Worm (Caenorhabditis elegans) whole organism, mixed stage, embryonic: Measurements from ENCODE around the gene xbx-5.
A peak's percentile ranks its signal among the peaks of the same experiment; 100 is the strongest.

Source experiments
- bed-3 ChIP-seq: fragments of 200-800 bp; sonication (Bioruptor generic); optimal IDR thresholded peaks from 3 replicates; lab custom pipeline; 2018; ENCODE audit warnings: mild to moderate bottlenecking, missing genetic modification characterization, moderate library complexity, missing compliant biosample characterization
- blmp-1 ChIP-seq: fragments of 150-350 bp; optimal IDR thresholded peaks from 2 replicates; lab custom pipeline; 2014; ENCODE audit warnings: missing biosample characterization, missing genetic modification characterization
- ceh-39 ChIP-seq: fragments of 150-350 bp; optimal IDR thresholded peaks from 2 replicates; lab custom pipeline; 2014; ENCODE audit warnings: missing biosample characterization, missing genetic modification characterization
- ceh-43 ChIP-seq: fragments of 200-800 bp; sonication (Bioruptor generic); optimal IDR thresholded peaks from 2 replicates; lab custom pipeline; 2018; ENCODE audit warnings: mild to moderate bottlenecking, missing genetic modification characterization, moderate library complexity, missing compliant biosample characterization
- ceh-83 ChIP-seq: fragments of 200-800 bp; sonication (Bioruptor generic); optimal IDR thresholded peaks from 2 replicates; lab custom pipeline; 2018; ENCODE audit warnings: mild to moderate bottlenecking, missing genetic modification characterization, missing compliant biosample characterization
- ces-1 ChIP-seq: fragments of 150-350 bp; optimal IDR thresholded peaks from 2 replicates; lab custom pipeline; 2014; ENCODE audit warnings: missing biosample characterization, missing genetic modification reagents, missing genetic modification characterization
- cnd-1 ChIP-seq: fragments of 200-800 bp; sonication (Bioruptor generic); optimal IDR thresholded peaks from 2 replicates; lab custom pipeline; 2018; ENCODE audit warnings: mild to moderate bottlenecking, missing genetic modification characterization, missing compliant biosample characterization
- drap-1 ChIP-seq: fragments of 200-800 bp; sonication (Bioruptor generic); optimal IDR thresholded peaks from 3 replicates; lab custom pipeline; 2018; ENCODE audit warnings: mild to moderate bottlenecking, missing genetic modification characterization, missing compliant biosample characterization
- elt-1 ChIP-seq: sonication (generic microtip); optimal IDR thresholded peaks from 2 replicates; lab custom pipeline; 2017; ENCODE audit warnings: missing genetic modification characterization, mild to moderate bottlenecking, missing compliant biosample characterization, antibody characterized with exemption, moderate library complexity, borderline replicate concordance; ENCODE audit not compliant: insufficient read depth
- elt-3 ChIP-seq: fragments of 150-350 bp; optimal IDR thresholded peaks from 2 replicates; lab custom pipeline; 2014; ENCODE audit warnings: missing biosample characterization, missing genetic modification characterization
- flh-1 ChIP-seq: fragments of 200-800 bp; sonication (Bioruptor generic); optimal IDR thresholded peaks from 2 replicates; lab custom pipeline; 2018; ENCODE audit warnings: mild to moderate bottlenecking, missing genetic modification characterization, moderate library complexity, missing compliant biosample characterization
- hlh-1 ChIP-seq: fragments of 150-350 bp; optimal IDR thresholded peaks from 2 replicates; lab custom pipeline; 2014; ENCODE audit warnings: missing biosample characterization, missing genetic modification reagents, missing genetic modification characterization
- lin-13 ChIP-seq: fragments of 150-350 bp; optimal IDR thresholded peaks from 2 replicates; lab custom pipeline; 2014; ENCODE audit warnings: missing biosample characterization, missing genetic modification characterization
- lin-32 ChIP-seq: fragments of 200-800 bp; sonication (Bioruptor generic); optimal IDR thresholded peaks from 2 replicates; lab custom pipeline; 2018; ENCODE audit warnings: mild to moderate bottlenecking, missing genetic modification characterization, missing compliant biosample characterization
- lsy-2 ChIP-seq: fragments of 150-350 bp; optimal IDR thresholded peaks from 2 replicates; lab custom pipeline; 2014; ENCODE audit warnings: missing biosample characterization, missing genetic modification characterization
- mep-1 ChIP-seq: fragments of 150-350 bp; optimal IDR thresholded peaks from 2 replicates; lab custom pipeline; 2017; ENCODE audit warnings: missing biosample characterization, missing genetic modification reagents, missing genetic modification characterization, inconsistent platforms
- mls-2 ChIP-seq: sonication (generic microtip); optimal IDR thresholded peaks from 2 replicates; lab custom pipeline; 2016; ENCODE audit warnings: mild to moderate bottlenecking, missing genetic modification characterization, moderate library complexity, missing compliant biosample characterization
- nhr-12 ChIP-seq: fragments of 150-350 bp; optimal IDR thresholded peaks from 2 replicates; lab custom pipeline; 2014; ENCODE audit warnings: missing biosample characterization, missing genetic modification characterization
- nhr-2 ChIP-seq: fragments of 150-350 bp; optimal IDR thresholded peaks from 2 replicates; lab custom pipeline; 2014; ENCODE audit warnings: missing biosample characterization, missing genetic modification characterization
- nhr-237 ChIP-seq: fragments of 150-350 bp; optimal IDR thresholded peaks from 2 replicates; lab custom pipeline; 2014; ENCODE audit warnings: missing biosample characterization, missing genetic modification characterization
- nhr-28 ChIP-seq: fragments of 150-350 bp; optimal IDR thresholded peaks from 2 replicates; lab custom pipeline; 2014; ENCODE audit warnings: missing biosample characterization, missing genetic modification characterization
- nhr-76 ChIP-seq: sonication (generic microtip); optimal IDR thresholded peaks from 2 replicates; lab custom pipeline; 2017; ENCODE audit warnings: missing biosample characterization, missing genetic modification characterization
- pha-4 ChIP-seq: fragments of 150-350 bp; optimal IDR thresholded peaks from 2 replicates; lab custom pipeline; 2018; ENCODE audit warnings: missing biosample characterization, missing genetic modification reagents, missing genetic modification characterization
- sem-2 ChIP-seq: fragments of 200-800 bp; sonication (Bioruptor generic); optimal IDR thresholded peaks from 2 replicates; lab custom pipeline; 2018; ENCODE audit warnings: mild to moderate bottlenecking, missing genetic modification characterization, missing compliant biosample characterization
- sptf-1 ChIP-seq: sonication (generic microtip); optimal IDR thresholded peaks from 2 replicates; lab custom pipeline; 2017; ENCODE audit warnings: mild to moderate bottlenecking, missing genetic modification characterization, moderate library complexity, missing compliant biosample characterization
- tbx-8 ChIP-seq: fragments of 200-800 bp; sonication (Bioruptor generic); optimal IDR thresholded peaks from 2 replicates; lab custom pipeline; 2018; ENCODE audit warnings: mild to moderate bottlenecking, missing genetic modification characterization, moderate library complexity, missing compliant biosample characterization
- unc-120 ChIP-seq: sonication (generic microtip); optimal IDR thresholded peaks from 2 replicates; lab custom pipeline; 2017; ENCODE audit warnings: missing genetic modification characterization, missing compliant biosample characterization; ENCODE audit not compliant: poor library complexity, severe bottlenecking
- unc-39 ChIP-seq: fragments of 150-350 bp; optimal IDR thresholded peaks from 2 replicates; lab custom pipeline; 2014; ENCODE audit warnings: missing biosample characterization, missing genetic modification characterization
- unc-62 ChIP-seq: fragments of 150-350 bp; optimal IDR thresholded peaks from 2 replicates; lab custom pipeline; 2014; ENCODE audit warnings: missing biosample characterization, missing genetic modification reagents, missing genetic modification characterization
- ztf-11 ChIP-seq: fragments of 150-350 bp; optimal IDR thresholded peaks from 2 replicates; lab custom pipeline; 2014; ENCODE audit warnings: missing biosample characterization, missing genetic modification characterization

Gene xbx-5

DNA sequence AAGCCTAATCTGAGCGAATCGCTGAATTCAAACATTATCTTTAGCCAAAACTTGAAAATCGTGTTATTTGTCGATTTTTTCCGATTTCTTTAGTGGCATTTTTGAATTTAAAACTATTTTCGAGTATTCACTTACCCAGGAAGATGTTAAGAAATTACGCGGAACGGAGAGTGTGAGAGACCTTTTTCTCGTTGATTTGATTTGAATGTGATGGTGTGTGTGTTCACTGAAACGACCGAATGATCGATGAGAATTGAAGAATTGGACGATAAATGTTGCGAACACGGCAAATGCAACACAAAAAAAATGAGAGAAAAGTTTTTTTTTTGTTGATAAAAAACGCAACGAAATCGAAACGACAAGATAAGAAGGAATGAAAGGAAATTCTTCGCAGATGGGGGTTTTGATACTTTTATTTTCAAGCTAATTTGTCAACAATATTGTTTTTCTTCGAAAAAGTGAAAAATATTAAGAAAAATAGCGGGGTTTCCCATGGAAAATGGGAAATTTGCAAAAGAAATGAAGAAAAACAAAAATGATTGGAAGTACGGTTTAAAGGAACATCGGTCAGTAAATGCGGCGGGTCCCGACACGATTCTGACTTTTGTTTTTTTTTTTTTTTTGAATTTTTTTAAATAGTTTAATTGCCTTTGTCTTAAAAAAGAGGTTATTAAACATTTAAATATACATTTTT, 3.9 kb downstream of the xbx-5 start, which contains the start of gene mtm-3:
mtm-3 (minus strand) TSS at position 228 of the 694 bp plus-strand sequence.
- TF ChIP-seq lsy-2 (tag; lab: Kevin White, UChicago) (no peak), nhr-76 (no peak), cnd-1 (no peak), lin-13 (no peak), elt-3 (no peak), unc-39 (tag; lab: Kevin White, UChicago) (no peak), mep-1 (tag; lab: Kevin White, UChicago) (no peak), sem-2 (GFP tag; lab: Kevin White, UChicago) (no peak), drap-1 (no peak), nhr-2 (tag; lab: Kevin White, UChicago) (no peak), pha-4 (no peak), elt-1 (tag; lab: Kevin White, UChicago) (no peak), ztf-11 (tag; lab: Kevin White, UChicago) (no peak), sptf-1 (tag; lab: Kevin White, UChicago) (no peak), bed-3 (no peak), tbx-8 (no peak), ceh-83 (GFP tag; lab: Kevin White, UChicago) (no peak), nhr-28 (tag; lab: Kevin White, UChicago) (no peak)

DNA sequence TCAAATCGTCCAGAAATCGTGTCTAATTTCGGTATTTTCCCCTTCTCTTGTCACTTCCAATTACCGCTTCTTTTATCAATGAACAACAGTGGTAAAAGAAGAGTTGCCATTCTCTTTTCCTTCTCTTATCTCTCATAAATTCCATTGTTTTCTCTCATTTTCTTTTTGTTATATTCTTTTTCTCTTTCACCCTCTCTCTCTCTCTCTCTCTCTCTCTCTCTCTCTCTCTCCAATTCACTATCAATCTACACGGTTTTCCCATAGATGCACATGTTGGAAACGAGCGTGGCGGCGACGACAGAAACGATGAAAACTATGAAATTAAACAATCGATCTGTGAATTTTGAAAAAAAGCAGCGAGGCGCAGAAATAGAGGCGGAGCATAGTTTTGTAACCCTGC, 5.1 kb downstream of the xbx-5 start:
- TF ChIP-seq sptf-1 (tag; lab: Kevin White, UChicago): no peak
- TF ChIP-seq unc-62 (GFP tag; lab: Kevin White, UChicago): no peak
- TF ChIP-seq pha-4: no peak
- TF ChIP-seq ceh-39: no peak
- peak; percentile 2 for TF ChIP-seq unc-120 (tag; lab: Kevin White, UChicago)

DNA sequence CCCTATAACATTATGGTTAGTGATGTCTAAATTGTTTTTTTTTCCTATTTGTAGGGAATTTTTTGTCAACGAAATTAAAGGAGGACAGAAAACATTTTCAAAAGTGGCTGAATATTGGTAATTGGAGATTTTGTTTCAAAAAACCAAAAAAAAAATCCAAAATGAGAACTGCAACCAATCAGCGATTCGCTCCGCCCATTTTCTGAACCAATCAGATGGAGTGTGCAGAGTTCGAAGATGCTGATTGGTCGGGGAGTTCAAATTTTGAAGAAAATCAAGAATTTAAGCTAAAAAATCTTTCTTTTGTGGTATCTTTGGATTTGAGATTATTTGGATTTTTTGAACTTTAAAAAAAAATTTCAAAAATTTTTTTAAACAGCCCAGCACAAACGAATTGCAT, 5.9 kb downstream of the xbx-5 start:
- TF ChIP-seq hlh-1 (no peak), nhr-237 (no peak), blmp-1 (tag; lab: Kevin White, UChicago) (no peak)
- TF ChIP-seq, all 35 proteins: peak for 0

DNA sequence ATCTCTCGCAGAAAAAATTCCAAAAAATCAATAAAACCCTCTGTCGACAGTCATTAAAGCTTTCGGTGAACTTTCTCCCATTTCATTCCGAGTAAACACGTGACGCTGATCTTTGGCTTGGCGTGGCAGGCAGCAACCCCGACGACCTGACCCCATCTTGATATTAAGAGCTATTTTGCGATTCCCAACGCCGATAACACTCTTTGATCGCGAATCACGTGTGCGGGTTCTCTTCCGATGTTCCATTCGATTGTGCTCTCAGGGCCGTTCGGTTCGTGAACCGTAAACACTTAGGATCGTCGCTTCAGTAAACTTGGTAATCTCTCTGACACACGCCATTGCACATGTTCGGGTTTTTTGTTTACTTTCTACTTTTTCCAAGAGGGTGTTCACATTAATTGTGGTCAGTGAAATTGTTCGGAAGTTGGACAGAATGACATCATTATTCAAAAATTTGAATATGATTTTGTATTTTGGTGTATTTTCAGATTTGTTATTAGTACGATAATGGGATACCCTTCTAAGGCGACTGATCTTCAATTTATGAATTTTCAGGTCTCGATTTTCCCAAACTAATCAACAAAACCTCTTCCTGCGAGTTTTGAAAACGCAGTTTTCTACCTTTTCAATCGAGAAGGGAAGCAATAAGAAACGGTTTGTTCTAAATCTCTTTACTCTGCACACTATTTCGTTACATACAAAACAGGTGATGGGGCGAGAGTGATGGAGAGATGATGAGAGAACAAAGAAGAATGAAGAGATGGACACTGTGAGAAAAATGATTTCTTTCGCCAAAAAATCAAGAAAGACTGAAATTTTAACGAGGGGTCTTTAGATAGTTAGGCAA, 6.9 kb downstream of the xbx-5 start:
- TF ChIP-seq flh-1 (no peak), elt-1 (tag; lab: Kevin White, UChicago) (peak; percentile 90)

DNA sequence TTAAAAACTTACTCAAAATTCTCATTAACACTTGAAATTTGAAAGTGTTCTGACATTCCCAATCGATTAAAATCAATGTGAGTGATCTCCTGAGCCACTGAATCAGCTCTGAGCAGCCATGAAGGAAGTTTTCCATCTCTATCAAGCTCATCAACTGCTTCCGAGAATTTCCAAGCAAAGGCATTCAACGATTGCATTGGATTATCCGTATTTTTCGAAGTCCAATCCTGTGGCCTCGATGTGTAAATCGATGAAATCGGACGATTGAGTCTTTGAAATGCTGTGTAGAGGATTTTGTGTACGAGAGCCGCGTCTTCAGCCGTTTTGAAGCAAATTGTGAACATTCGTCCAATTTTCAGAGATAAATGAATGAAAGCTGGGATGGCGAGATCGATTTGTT, 8.3 kb downstream of the xbx-5 start:
- no peak for TF ChIP-seq elt-3
- TF ChIP-seq mls-2 (tag; lab: Kevin White, UChicago): no peak
- no peak for TF ChIP-seq sem-2 (GFP tag; lab: Kevin White, UChicago)
- no peak for TF ChIP-seq ceh-83 (GFP tag; lab: Kevin White, UChicago)
- no peak for TF ChIP-seq lin-13
- TF ChIP-seq hlh-1: no peak
- TF ChIP-seq ces-1 (GFP tag; lab: Kevin White, UChicago): no peak
- TF ChIP-seq unc-39 (tag; lab: Kevin White, UChicago): no peak
- no peak for TF ChIP-seq lin-32 (GFP tag; lab: Kevin White, UChicago)
- no peak for TF ChIP-seq ceh-43 (GFP tag; lab: Kevin White, UChicago)
- no peak for TF ChIP-seq nhr-12 (tag; lab: Kevin White, UChicago)
- no peak for TF ChIP-seq flh-1
- no peak for TF ChIP-seq nhr-76
